Fruit fly (Drosophila melanogaster) whole organism, embryonic: ENCODE measurements around the gene CG46427.

Experiments
- CG10267 ChIP-seq: fragments of 200-800 bp; sonication (Bioruptor generic); optimal IDR thresholded peaks from 2 replicates; lab custom pipeline; 2018; ENCODE audit warnings: missing biosample characterization, mild to moderate bottlenecking, missing genetic modification characterization, moderate library complexity
- CG11085 ChIP-seq: fragments of 200-800 bp; sonication (Bioruptor generic); IDR thresholded peaks from 2 replicates; pipeline ENCODE4 v1.3.6; 2022; ENCODE audit warnings: missing biosample characterization, missing genetic modification characterization
- CG11247 ChIP-seq: fragments of 200-800 bp; sonication (Bioruptor generic); IDR thresholded peaks from 2 replicates; pipeline ENCODE4 v1.3.6; 2022; ENCODE audit warnings: missing biosample characterization, missing genetic modification characterization
- CG12299 ChIP-seq: fragments of 200-800 bp; sonication (Bioruptor generic); optimal IDR thresholded peaks from 2 replicates; lab custom pipeline; 2018; ENCODE audit warnings: missing biosample characterization, mild to moderate bottlenecking, missing genetic modification characterization
- CG12391 ChIP-seq: fragments of 200-800 bp; sonication (Bioruptor generic); optimal IDR thresholded peaks from 3 replicates; lab custom pipeline; 2018; ENCODE audit warnings: missing biosample characterization, mild to moderate bottlenecking, missing genetic modification characterization, moderate library complexity
- CG12659 ChIP-seq: fragments of 200-800 bp; sonication (Bioruptor generic); optimal IDR thresholded peaks from 3 replicates; lab custom pipeline; 2017; ENCODE audit warnings: mild to moderate bottlenecking, missing biosample characterization, missing genetic modification reagents, missing genetic modification characterization
- CG13775 ChIP-seq: fragments of 200-800 bp; sonication (Bioruptor generic); optimal IDR thresholded peaks from 3 replicates; lab custom pipeline; 2017; ENCODE audit warnings: missing biosample characterization, mild to moderate bottlenecking, missing genetic modification characterization
- CG14441 ChIP-seq: fragments of 200-800 bp; sonication (Bioruptor generic); IDR thresholded peaks from 2 replicates; pipeline ENCODE4 v1.3.6; 2022; ENCODE audit warnings: missing biosample characterization, missing genetic modification characterization
- CG14965 ChIP-seq: fragments of 200-800 bp; sonication (Bioruptor generic); optimal IDR thresholded peaks from 2 replicates; lab custom pipeline; 2016; ENCODE audit warnings: missing biosample characterization, missing genetic modification characterization, borderline replicate concordance
- CG15011 ChIP-seq: fragments of 200-800 bp; sonication (Bioruptor generic); optimal IDR thresholded peaks from 3 replicates; lab custom pipeline; 2018; ENCODE audit warnings: missing biosample characterization, mild to moderate bottlenecking, missing genetic modification characterization
- CG15269 ChIP-seq: fragments of 200-800 bp; sonication (Bioruptor generic); optimal IDR thresholded peaks from 2 replicates; lab custom pipeline; 2018; ENCODE audit warnings: missing biosample characterization, mild to moderate bottlenecking, missing genetic modification characterization, moderate library complexity
- CG15514 ChIP-seq: fragments of 200-800 bp; sonication (Bioruptor generic); optimal IDR thresholded peaks from 3 replicates; lab custom pipeline; 2017; ENCODE audit warnings: missing biosample characterization, missing genetic modification characterization, mild to moderate bottlenecking, moderate library complexity, missing genetic modification reagents
- CG16813 ChIP-seq: fragments of 200-800 bp; sonication (Bioruptor generic); IDR thresholded peaks from 3 replicates; pipeline ENCODE4 v1.3.6; 2022; ENCODE audit warnings: missing biosample characterization, missing genetic modification characterization; ENCODE audit not compliant: partially characterized antibody
- CG18011 ChIP-seq: fragments of 200-800 bp; sonication (Bioruptor generic); optimal IDR thresholded peaks from 2 replicates; lab custom pipeline; 2017; ENCODE audit warnings: missing biosample characterization, missing genetic modification characterization, mild to moderate bottlenecking, moderate library complexity, missing genotype
- CG18764 ChIP-seq: fragments of 200-800 bp; sonication (Bioruptor generic); optimal IDR thresholded peaks from 3 replicates; lab custom pipeline; 2016; ENCODE audit warnings: missing biosample characterization, missing genetic modification characterization
- CG30403 ChIP-seq: fragments of 200-800 bp; sonication (Bioruptor generic); optimal IDR thresholded peaks from 3 replicates; lab custom pipeline; 2016; ENCODE audit warnings: missing biosample characterization, missing genetic modification characterization
- CG31224 ChIP-seq: fragments of 200-800 bp; sonication (Bioruptor generic); IDR thresholded peaks from 2 replicates; pipeline ENCODE4 v1.3.6; 2022; ENCODE audit warnings: missing biosample characterization, missing genetic modification characterization
- CG32532 ChIP-seq: fragments of 200-800 bp; sonication (Bioruptor generic); IDR thresholded peaks from 2 replicates; pipeline ENCODE4 v1.3.6; 2022; ENCODE audit warnings: missing biosample characterization, missing genetic modification characterization
- CG7556 ChIP-seq: fragments of 200-800 bp; sonication (Bioruptor generic); optimal IDR thresholded peaks from 2 replicates; lab custom pipeline; 2017; ENCODE audit warnings: missing biosample characterization, mild to moderate bottlenecking, missing genetic modification characterization
- CG7786 ChIP-seq: fragments of 200-800 bp; sonication (Bioruptor generic); optimal IDR thresholded peaks from 2 replicates; lab custom pipeline; 2016; ENCODE audit warnings: missing biosample characterization, missing genetic modification characterization
- CG8388 ChIP-seq: fragments of 200-800 bp; sonication (Bioruptor generic); optimal IDR thresholded peaks from 2 replicates; lab custom pipeline; 2019; ENCODE audit warnings: missing biosample characterization, mild to moderate bottlenecking, missing genetic modification characterization, moderate library complexity
- D ChIP-seq, 2 experiments: fragments of 200-800 bp in 1 of 2; fragments of >200 bp in 1 of 2; sonication (Bioruptor generic) in 1 of 2; optimal IDR thresholded peaks; 2 replicates in 1 of 2; 3 replicates in 1 of 2; lab custom pipeline; 2017; ENCODE audit warnings: mild to moderate bottlenecking in 1 of 2, missing biosample characterization in 1 of 2, missing genetic modification characterization in 1 of 2, missing genetic modification reagents in 1 of 2
- Dek ChIP-seq: fragments of 200-800 bp; sonication (Bioruptor generic); optimal IDR thresholded peaks from 3 replicates; lab custom pipeline; 2019; ENCODE audit warnings: missing biosample characterization, mild to moderate bottlenecking, missing genetic modification characterization, moderate library complexity
- Eip74EF ChIP-seq, 2 experiments: fragments of 200-800 bp in 1 of 2; fragments of >200 bp in 1 of 2; sonication (Bioruptor generic) in 1 of 2; optimal IDR thresholded peaks; 2 replicates each; lab custom pipeline; 2017 to 2019; ENCODE audit warnings: missing biosample characterization in 2 of 2, missing genetic modification characterization in 2 of 2, mild to moderate bottlenecking in 1 of 2, moderate library complexity in 1 of 2
- H15 ChIP-seq: fragments of 200-800 bp; sonication (Bioruptor generic); IDR thresholded peaks from 3 replicates; pipeline ENCODE4 v1.3.6; 2022; ENCODE audit warnings: missing biosample characterization, missing genetic modification characterization
- Lpt ChIP-seq: fragments of >200 bp; optimal IDR thresholded peaks from 2 replicates; lab custom pipeline; 2018; ENCODE audit warnings: missing biosample characterization, missing genetic modification characterization
- MESR4 ChIP-seq: fragments of 200-800 bp; sonication (Bioruptor generic); optimal IDR thresholded peaks from 2 replicates; lab custom pipeline; 2018; ENCODE audit warnings: missing biosample characterization, mild to moderate bottlenecking, missing genetic modification characterization, moderate library complexity
- Mrtf ChIP-seq: fragments of 200-800 bp; sonication (Bioruptor generic); IDR thresholded peaks from 3 replicates; pipeline ENCODE4 v1.3.6; 2022; ENCODE audit warnings: missing biosample characterization, missing genetic modification characterization
- Neu2 ChIP-seq: fragments of 200-800 bp; sonication (Bioruptor generic); optimal IDR thresholded peaks from 3 replicates; lab custom pipeline; 2016; ENCODE audit warnings: missing biosample characterization, missing genetic modification characterization, borderline replicate concordance
- Opbp ChIP-seq: fragments of 200-800 bp; sonication (Bioruptor generic); IDR thresholded peaks from 3 replicates; pipeline ENCODE4 v1.3.6; 2022; ENCODE audit warnings: missing biosample characterization, missing genetic modification characterization; ENCODE audit not compliant: partially characterized antibody
- Ptx1 ChIP-seq: fragments of 200-800 bp; sonication (Bioruptor generic); IDR thresholded peaks from 2 replicates; pipeline ENCODE4 v1.3.6; 2022; ENCODE audit warnings: missing biosample characterization, missing genetic modification characterization
- Stat92E ChIP-seq, 3 experiments: fragments of >200 bp in 2 of 3; fragments of 200-800 bp in 1 of 3; sonication (Bioruptor generic) in 1 of 3; optimal IDR thresholded peaks; 2 replicates each; lab custom pipeline; 2017 to 2019; ENCODE audit warnings: missing biosample characterization in 3 of 3, missing genetic modification characterization in 3 of 3, mild to moderate bottlenecking in 1 of 3, moderate library complexity in 1 of 3
- Vsx1 ChIP-seq: fragments of 200-800 bp; sonication (Bioruptor generic); optimal IDR thresholded peaks from 2 replicates; lab custom pipeline; 2017; ENCODE audit warnings: missing biosample characterization, mild to moderate bottlenecking, missing genetic modification characterization, missing genetic modification reagents
- bcd ChIP-seq: fragments of 200-800 bp; sonication (Bioruptor generic); optimal IDR thresholded peaks from 2 replicates; lab custom pipeline; 2017; ENCODE audit warnings: missing biosample characterization, mild to moderate bottlenecking, missing genetic modification characterization
- her ChIP-seq: fragments of 200-800 bp; sonication (Bioruptor generic); optimal IDR thresholded peaks from 2 replicates; lab custom pipeline; 2016; ENCODE audit warnings: missing biosample characterization, missing genetic modification characterization
- ind ChIP-seq: fragments of 200-800 bp; sonication (Bioruptor generic); optimal IDR thresholded peaks from 3 replicates; lab custom pipeline; 2016; ENCODE audit warnings: missing biosample characterization, missing genetic modification characterization
- maf-S ChIP-seq: fragments of 200-800 bp; sonication (Bioruptor generic); optimal IDR thresholded peaks from 2 replicates; lab custom pipeline; 2016; ENCODE audit warnings: missing biosample characterization, missing genetic modification characterization
- pan ChIP-seq, 4 experiments: fragments of >200 bp in 3 of 4; fragments of 200-800 bp in 1 of 4; sonication (Bioruptor generic) in 1 of 4; optimal IDR thresholded peaks in 3 of 4; IDR thresholded peaks in 1 of 4; 2 replicates each; pipeline versions ENCODE4 v1.3.6 to Lab custom; 2017 to 2022; ENCODE audit warnings: missing biosample characterization in 2 of 4, missing genetic modification characterization in 2 of 4, mixed read lengths in 1 of 4
- pb ChIP-seq: fragments of 200-800 bp; sonication (Bioruptor generic); optimal IDR thresholded peaks from 3 replicates; lab custom pipeline; 2016; ENCODE audit warnings: missing biosample characterization, missing genetic modification characterization
- seq ChIP-seq: fragments of 200-800 bp; sonication (Bioruptor generic); IDR thresholded peaks from 2 replicates; pipeline ENCODE4 v1.3.6; 2022; ENCODE audit warnings: missing biosample characterization, missing genetic modification characterization
- sim ChIP-seq: fragments of 200-800 bp; sonication (Bioruptor generic); IDR thresholded peaks from 2 replicates; pipeline ENCODE4 v1.3.6; 2022; ENCODE audit warnings: missing biosample characterization, missing genetic modification characterization
- sima ChIP-seq: fragments of 200-800 bp; sonication (Bioruptor generic); optimal IDR thresholded peaks from 2 replicates; lab custom pipeline; 2016; ENCODE audit warnings: missing biosample characterization, missing genetic modification characterization
- tgo ChIP-seq: fragments of 200-800 bp; sonication (Bioruptor generic); IDR thresholded peaks from 3 replicates; pipeline ENCODE4 v1.3.6; 2022; ENCODE audit warnings: missing biosample characterization, missing genetic modification characterization
- wek ChIP-seq: fragments of 200-800 bp; sonication (Bioruptor generic); optimal IDR thresholded peaks from 3 replicates; lab custom pipeline; 2018; ENCODE audit warnings: missing biosample characterization, mild to moderate bottlenecking, missing genetic modification characterization, moderate library complexity
- z ChIP-seq: fragments of 200-800 bp; sonication (Bioruptor generic); IDR thresholded peaks from 3 replicates; pipeline ENCODE4 v1.3.6; 2022; ENCODE audit warnings: missing biosample characterization, missing genetic modification characterization
- zen2 ChIP-seq: fragments of 200-800 bp; sonication (Bioruptor generic); IDR thresholded peaks from 3 replicates; pipeline ENCODE4 v1.3.6; 2022; ENCODE audit warnings: missing biosample characterization, missing genetic modification characterization; ENCODE audit not compliant: partially characterized antibody

The CG46427 gene

dm6 chr3R:12442601-12443533 is 3.9 kb upstream of the CG46427 start (continued):
- TF ChIP-seq wek (no peak), CG11085 (GFP tag; lab: Robert Waterston, UW) (no peak), CG13775 (peak; percentile 24), D (optimal IDR thresholded peaks at IDR 0.05; lab: Kevin White, UChicago) (no peak), D (GFP tag; optimal IDR thresholded peaks at IDR 0.05; lab: Kevin White, UChicago) (no peak), CG32532 (peak; percentile 45), H15 (no peak), zen2 (GFP tag; lab: Robert Waterston, UW) (no peak), her (no peak), CG14965 (GFP tag; lab: Kevin White, UChicago) (no peak), Dek (tag; lab: Kevin White, UChicago) (peak; percentile 12), Opbp (GFP tag; lab: Robert Waterston, UW) (no peak), Lpt (no peak), CG7786 (GFP tag; lab: Kevin White, UChicago) (no peak), CG15011 (no peak), z (GFP tag; lab: Robert Waterston, UW) (no peak), maf-S (GFP tag; lab: Kevin White, UChicago) (no peak), CG12299 (tag; lab: Kevin White, UChicago) (no peak), CG11247 (GFP tag; lab: Robert Waterston, UW) (no peak), CG8388 (no peak), CG15269 (tag; lab: Kevin White, UChicago) (peak; percentile 71), bcd (GFP tag; lab: Kevin White, UChicago) (peak; percentile 13), Stat92E (GFP tag; optimal IDR thresholded peaks at IDR 0.05; lab: Kevin White, UChicago) (no peak), CG12391 (peak; percentile 16), seq (GFP tag; lab: Robert Waterston, UW) (no peak), Vsx1 (no peak), CG16813 (GFP tag; lab: Robert Waterston, UW) (no peak), Neu2 (GFP tag; lab: Kevin White, UChicago) (no peak), Mrtf (GFP tag; lab: Robert Waterston, UW) (no peak), Eip74EF (GFP tag; optimal IDR thresholded peaks at IDR 0.05; lab: Kevin White, UChicago) (no peak), CG14441 (GFP tag; lab: Robert Waterston, UW) (no peak), CG30403 (GFP tag; lab: Kevin White, UChicago) (peak; percentile 54), tgo (GFP tag; lab: Robert Waterston, UW) (no peak), Ptx1 (GFP tag; lab: Robert Waterston, UW) (peak; percentile 29; the same call in 1 of the 2 replicates), CG15514 (GFP tag; lab: Kevin White, UChicago) (no peak), sima (GFP tag; lab: Kevin White, UChicago) (no peak), CG10267 (tag; lab: Kevin White, UChicago) (no peak), sim (GFP tag; lab: Robert Waterston, UW) (no peak), CG18011 (GFP tag; lab: Kevin White, UChicago) (no peak), CG12659 (GFP tag; lab: Kevin White, UChicago) (peak; percentile 43), CG7556 (peak; percentile 37), MESR4 (no peak), pan (optimal IDR thresholded peaks at IDR 0.05; lab: Kevin White, UChicago) (no peak), pan (GFP tag; optimal IDR thresholded peaks at IDR 0.05 in 1 of 2, IDR thresholded peaks at IDR 0.05 in 1 of 2) (no peak), ind (GFP tag; lab: Kevin White, UChicago) (peak; percentile 39), pb (GFP tag; lab: Kevin White, UChicago) (no peak), CG31224 (GFP tag; lab: Robert Waterston, UW) (0 out of 2 replicates have a peak, but pooled peaks have one; percentile 36), CG18764 (GFP tag; lab: Kevin White, UChicago) (no peak)
